Fruit fly (Drosophila melanogaster) whole organism, embryonic: ENCODE results near the gene CG12182.

Source experiments
- Adf1 ChIP-seq: fragments of 200-800 bp; sonication (Bioruptor generic); IDR thresholded peaks from 2 replicates; pipeline ENCODE4 v1.3.6; 2022; ENCODE audit warnings: missing biosample characterization, missing genetic modification characterization
- CG10147 ChIP-seq: fragments of 200-800 bp; sonication (Bioruptor generic); optimal IDR thresholded peaks from 2 replicates; lab custom pipeline; 2019; ENCODE audit warnings: missing biosample characterization, mild to moderate bottlenecking, missing genetic modification characterization, moderate library complexity
- CG10267 ChIP-seq: fragments of 200-800 bp; sonication (Bioruptor generic); optimal IDR thresholded peaks from 2 replicates; lab custom pipeline; 2018; ENCODE audit warnings: missing biosample characterization, mild to moderate bottlenecking, missing genetic modification characterization, moderate library complexity
- CG11560 ChIP-seq: fragments of 200-800 bp; sonication (Bioruptor generic); IDR thresholded peaks from 3 replicates; pipeline ENCODE4 v1.3.6; 2022; ENCODE audit warnings: missing biosample characterization, missing genetic modification characterization
- CG12155 ChIP-seq: fragments of 200-800 bp; sonication (Bioruptor generic); optimal IDR thresholded peaks from 3 replicates; lab custom pipeline; 2016; ENCODE audit warnings: missing biosample characterization, missing genetic modification characterization
- CG18262 ChIP-seq: fragments of 200-800 bp; optimal IDR thresholded peaks from 3 replicates; lab custom pipeline; 2019; ENCODE audit warnings: missing biosample characterization, mild to moderate bottlenecking, missing genetic modification characterization, moderate library complexity
- CG2129 ChIP-seq: fragments of 200-800 bp; sonication (Bioruptor generic); IDR thresholded peaks from 2 replicates; pipeline ENCODE4 v1.3.6; 2022; ENCODE audit warnings: missing biosample characterization, missing genetic modification characterization; ENCODE audit not compliant: partially characterized antibody
- CG2678 ChIP-seq: fragments of 200-800 bp; sonication (Bioruptor generic); optimal IDR thresholded peaks from 3 replicates; lab custom pipeline; 2019; ENCODE audit warnings: missing biosample characterization, mild to moderate bottlenecking, missing genetic modification characterization, moderate library complexity
- CG6272 ChIP-seq: fragments of 200-800 bp; sonication (Bioruptor generic); IDR thresholded peaks from 2 replicates; pipeline ENCODE4 v1.3.6; 2022; ENCODE audit warnings: missing biosample characterization, missing genetic modification characterization
- CG6765 ChIP-seq: fragments of 200-800 bp; sonication (Bioruptor generic); optimal IDR thresholded peaks from 3 replicates; lab custom pipeline; 2017; ENCODE audit warnings: missing biosample characterization, mild to moderate bottlenecking, missing genetic modification characterization
- CG7357 ChIP-seq: fragments of 200-800 bp; sonication (Bioruptor generic); IDR thresholded peaks from 3 replicates; pipeline ENCODE4 v1.3.6; 2022; ENCODE audit warnings: missing biosample characterization, missing genetic modification characterization
- CG7556 ChIP-seq: fragments of 200-800 bp; sonication (Bioruptor generic); optimal IDR thresholded peaks from 2 replicates; lab custom pipeline; 2017; ENCODE audit warnings: missing biosample characterization, mild to moderate bottlenecking, missing genetic modification characterization
- CG7745 ChIP-seq: fragments of 200-800 bp; sonication (Bioruptor generic); optimal IDR thresholded peaks from 2 replicates; lab custom pipeline; 2018; ENCODE audit warnings: missing biosample characterization, mild to moderate bottlenecking, missing genetic modification characterization, moderate library complexity
- CG8089 ChIP-seq: fragments of 200-800 bp; sonication (Bioruptor generic); optimal IDR thresholded peaks from 3 replicates; lab custom pipeline; 2016; ENCODE audit warnings: missing biosample characterization, missing genetic modification characterization
- Dad ChIP-seq: fragments of 200-800 bp; sonication (Bioruptor generic); optimal IDR thresholded peaks from 3 replicates; lab custom pipeline; 2016; ENCODE audit warnings: missing biosample characterization, missing genetic modification characterization
- Doc3 ChIP-seq: fragments of 200-800 bp; sonication (Bioruptor generic); IDR thresholded peaks from 3 replicates; pipeline ENCODE4 v1.3.6; 2022; ENCODE audit warnings: missing biosample characterization, missing genetic modification characterization; ENCODE audit not compliant: partially characterized antibody
- Fer2 ChIP-seq: fragments of 200-800 bp; sonication (Bioruptor generic); optimal IDR thresholded peaks from 2 replicates; lab custom pipeline; 2018; ENCODE audit warnings: missing biosample characterization, mild to moderate bottlenecking, missing genetic modification characterization, moderate library complexity
- HHEX ChIP-seq: fragments of 200-800 bp; sonication (Bioruptor generic); optimal IDR thresholded peaks from 3 replicates; lab custom pipeline; 2017; ENCODE audit warnings: missing biosample characterization, mild to moderate bottlenecking, missing genetic modification characterization, missing genetic modification reagents
- Hsf ChIP-seq: fragments of 200-800 bp; sonication (Bioruptor generic); optimal IDR thresholded peaks from 3 replicates; lab custom pipeline; 2016; ENCODE audit warnings: missing biosample characterization, missing genetic modification characterization
- Jarid2 ChIP-seq: fragments of 200-800 bp; sonication (Bioruptor generic); optimal IDR thresholded peaks from 3 replicates; lab custom pipeline; 2017; ENCODE audit warnings: mild to moderate bottlenecking, missing biosample characterization, missing genetic modification reagents, missing genetic modification characterization
- Lhr ChIP-seq: fragments of 200-800 bp; sonication (Bioruptor generic); optimal IDR thresholded peaks from 3 replicates; lab custom pipeline; 2017; ENCODE audit warnings: mild to moderate bottlenecking, missing biosample characterization, missing genetic modification reagents, missing genetic modification characterization
- MESR4 ChIP-seq: fragments of 200-800 bp; sonication (Bioruptor generic); optimal IDR thresholded peaks from 2 replicates; lab custom pipeline; 2018; ENCODE audit warnings: missing biosample characterization, mild to moderate bottlenecking, missing genetic modification characterization, moderate library complexity
- Ravus ChIP-seq: fragments of 200-800 bp; sonication (Bioruptor generic); IDR thresholded peaks from 2 replicates; pipeline ENCODE4 v1.3.6; 2022; ENCODE audit warnings: missing biosample characterization, missing genetic modification characterization
- Sin3A ChIP-seq: fragments of >200 bp; optimal IDR thresholded peaks from 2 replicates; lab custom pipeline; 2018
- Sox100B ChIP-seq: fragments of 200-800 bp; sonication (Bioruptor generic); optimal IDR thresholded peaks from 3 replicates; lab custom pipeline; 2018; ENCODE audit warnings: missing biosample characterization, mild to moderate bottlenecking, missing genetic modification characterization
- Stat92E ChIP-seq, 3 experiments: fragments of >200 bp in 2 of 3; fragments of 200-800 bp in 1 of 3; sonication (Bioruptor generic) in 1 of 3; optimal IDR thresholded peaks; 2 replicates each; lab custom pipeline; 2017 to 2019; ENCODE audit warnings: missing biosample characterization in 3 of 3, missing genetic modification characterization in 3 of 3, mild to moderate bottlenecking in 1 of 3, moderate library complexity in 1 of 3
- Xrp1 ChIP-seq: fragments of 200-800 bp; sonication (Bioruptor generic); IDR thresholded peaks from 2 replicates; pipeline ENCODE4 v1.3.6; 2022; ENCODE audit warnings: missing biosample characterization, missing genetic modification characterization
- al ChIP-seq: fragments of 200-800 bp; sonication (Bioruptor generic); IDR thresholded peaks from 2 replicates; pipeline ENCODE4 v1.3.6; 2022; ENCODE audit warnings: missing biosample characterization, missing genetic modification characterization
- amos ChIP-seq: fragments of 200-800 bp; sonication (Bioruptor generic); IDR thresholded peaks from 2 replicates; pipeline ENCODE4 v1.3.6; 2022; ENCODE audit warnings: missing biosample characterization, missing genetic modification characterization; ENCODE audit not compliant: partially characterized antibody
- bbx ChIP-seq: fragments of 200-800 bp; sonication (Bioruptor generic); IDR thresholded peaks from 2 replicates; pipeline ENCODE4 v1.3.6; 2022; ENCODE audit warnings: missing biosample characterization, missing genetic modification characterization; ENCODE audit not compliant: partially characterized antibody
- cas ChIP-seq: fragments of 200-800 bp; sonication (Bioruptor generic); IDR thresholded peaks from 2 replicates; pipeline ENCODE4 v1.3.6; 2022; ENCODE audit warnings: missing biosample characterization, missing genetic modification characterization
- disco-r ChIP-seq: fragments of 200-800 bp; sonication (Bioruptor generic); optimal IDR thresholded peaks from 2 replicates; lab custom pipeline; 2016; ENCODE audit warnings: missing biosample characterization, missing genetic modification characterization
- dm ChIP-seq: fragments of 200-800 bp; sonication (Bioruptor generic); optimal IDR thresholded peaks from 3 replicates; lab custom pipeline; 2016; ENCODE audit warnings: missing biosample characterization, missing genetic modification characterization
- fd102C ChIP-seq: fragments of 200-800 bp; sonication (Bioruptor generic); optimal IDR thresholded peaks from 2 replicates; lab custom pipeline; 2018; ENCODE audit warnings: missing biosample characterization, mild to moderate bottlenecking, missing genetic modification characterization, moderate library complexity
- gsb-n ChIP-seq: fragments of 200-800 bp; sonication (Bioruptor generic); optimal IDR thresholded peaks from 3 replicates; lab custom pipeline; 2018; ENCODE audit warnings: missing biosample characterization, mild to moderate bottlenecking, missing genetic modification characterization
- hth ChIP-seq: fragments of >200 bp; optimal IDR thresholded peaks from 2 replicates; lab custom pipeline; 2017; ENCODE audit warnings: inconsistent platforms
- insv ChIP-seq, 2 experiments: fragments of 200-800 bp; sonication (Bioruptor generic); optimal IDR thresholded peaks; 3 replicates each; lab custom pipeline; 2016 to 2018; ENCODE audit warnings: missing biosample characterization in 2 of 2, missing genetic modification characterization in 2 of 2
- knrl ChIP-seq: fragments of 200-800 bp; sonication (Bioruptor generic); IDR thresholded peaks from 3 replicates; pipeline ENCODE4 v1.3.6; 2022; ENCODE audit warnings: missing biosample characterization, missing genetic modification characterization; ENCODE audit not compliant: partially characterized antibody
- lab ChIP-seq: fragments of 200-800 bp; sonication (Bioruptor generic); optimal IDR thresholded peaks from 3 replicates; lab custom pipeline; 2017; ENCODE audit warnings: missing biosample characterization, missing genetic modification characterization, mild to moderate bottlenecking, moderate library complexity, missing genetic modification reagents
- nom ChIP-seq: fragments of 200-800 bp; sonication (Bioruptor generic); optimal IDR thresholded peaks from 2 replicates; lab custom pipeline; 2017; ENCODE audit warnings: missing biosample characterization, missing genetic modification characterization, mild to moderate bottlenecking, moderate library complexity, missing genetic modification reagents
- org-1 ChIP-seq: fragments of 200-800 bp; sonication (Bioruptor generic); optimal IDR thresholded peaks from 2 replicates; lab custom pipeline; 2017; ENCODE audit warnings: missing biosample characterization, missing genetic modification characterization
- sima ChIP-seq: fragments of 200-800 bp; sonication (Bioruptor generic); optimal IDR thresholded peaks from 2 replicates; lab custom pipeline; 2016; ENCODE audit warnings: missing biosample characterization, missing genetic modification characterization
- tgo ChIP-seq: fragments of 200-800 bp; sonication (Bioruptor generic); IDR thresholded peaks from 3 replicates; pipeline ENCODE4 v1.3.6; 2022; ENCODE audit warnings: missing biosample characterization, missing genetic modification characterization
- tin ChIP-seq: fragments of 200-800 bp; sonication (Bioruptor generic); optimal IDR thresholded peaks from 3 replicates; lab custom pipeline; 2016; ENCODE audit warnings: missing biosample characterization, missing genetic modification characterization
- trh ChIP-seq: fragments of 200-800 bp; sonication (Bioruptor generic); optimal IDR thresholded peaks from 2 replicates; lab custom pipeline; 2016; ENCODE audit warnings: missing biosample characterization, missing genetic modification characterization
- unc-4 ChIP-seq: fragments of 200-800 bp; sonication (Bioruptor generic); IDR thresholded peaks from 2 replicates; pipeline ENCODE4 v1.3.6; 2022; ENCODE audit warnings: missing biosample characterization, missing genetic modification characterization; ENCODE audit not compliant: partially characterized antibody
- vnd ChIP-seq: fragments of 200-800 bp; sonication (Bioruptor generic); IDR thresholded peaks from 3 replicates; pipeline ENCODE4 v1.3.6; 2022; ENCODE audit warnings: missing biosample characterization, missing genetic modification characterization; ENCODE audit not compliant: partially characterized antibody
- wdn ChIP-seq: fragments of 200-800 bp; sonication (Bioruptor generic); IDR thresholded peaks from 2 replicates; pipeline ENCODE4 v1.3.6; 2022; ENCODE audit warnings: missing biosample characterization, missing genetic modification characterization

Gene CG12182

DNA sequence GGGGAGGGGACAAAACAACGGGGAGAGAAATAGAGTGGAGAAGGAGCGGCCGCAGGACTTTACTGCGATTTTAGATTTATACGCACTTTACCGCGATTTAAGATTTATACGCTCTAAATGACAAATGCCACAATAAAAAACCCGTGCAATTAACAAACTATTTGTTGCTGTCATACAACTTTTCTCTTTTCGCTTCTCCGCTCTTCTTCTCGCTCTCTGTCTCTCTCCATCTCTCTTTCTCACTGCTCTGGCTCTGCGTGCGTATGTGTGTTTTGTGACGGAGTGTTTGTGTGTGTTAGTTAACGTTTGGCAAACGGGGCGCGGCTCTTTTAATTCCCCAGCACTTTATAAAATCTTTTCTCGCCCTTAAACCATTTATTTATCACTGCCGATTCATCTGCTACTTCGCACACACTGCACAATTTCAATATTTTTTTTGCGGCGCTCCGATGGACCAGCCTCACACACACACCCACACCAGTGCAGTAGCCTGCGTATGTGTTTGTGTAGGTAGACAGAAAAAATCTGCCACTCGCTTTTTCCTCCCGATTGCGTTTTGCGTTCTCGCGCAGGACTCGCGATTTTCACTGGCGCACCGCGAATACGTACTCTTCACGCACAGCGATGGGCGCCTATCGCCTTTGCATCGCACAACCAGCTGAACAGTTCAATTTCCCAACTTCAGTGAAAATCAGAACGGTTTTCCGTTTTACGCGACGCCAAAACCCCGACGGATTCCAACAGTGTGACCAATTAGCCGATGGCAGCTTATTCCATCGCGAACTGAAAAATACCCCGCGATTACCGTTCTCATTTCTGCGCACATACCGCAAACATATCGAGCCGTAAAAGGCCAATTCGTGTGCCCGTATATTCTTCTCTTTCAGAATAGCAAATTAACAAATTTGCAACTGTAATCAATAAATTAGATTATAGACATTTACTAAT lies 13.3 kb downstream of the CG12182 start, which contains the start of gene msn (continued):
- TF ChIP-seq CG7556 (GFP tag; lab: Kevin White, UChicago) (no peak), CG11560 (tag; lab: Robert Waterston, UW) (0 out of 3 replicates have a peak, but pooled peaks have one; percentile 45), insv (GFP tag; optimal IDR thresholded peaks at IDR 0.05; lab: Kevin White, UChicago) (peak in 1 of 2 experiments; percentile 90), CG8089 (GFP tag; lab: Kevin White, UChicago) (no peak), Ravus (GFP tag; lab: Robert Waterston, UW) (no peak), gsb-n (tag; lab: Kevin White, UChicago) (peak; percentile 20), cas (GFP tag; lab: Robert Waterston, UW) (peak; percentile 23; the same call in 1 of the 2 replicates), Adf1 (peak; percentile 66), CG7745 (tag; lab: Kevin White, UChicago) (no peak), CG18262 (no peak), Sin3A (lab: Kevin White, UChicago) (peak; percentile 39), Doc3 (no peak), knrl (GFP tag; lab: Robert Waterston, UW) (peak; percentile 36; the same call in 2 of the 3 replicates), Sox100B (GFP tag; lab: Kevin White, UChicago) (no peak), HHEX (GFP tag; lab: Kevin White, UChicago) (peak; percentile 4), CG10267 (tag; lab: Kevin White, UChicago) (peak; percentile 4), al (GFP tag; lab: Robert Waterston, UW) (no peak), MESR4 (GFP tag; lab: Kevin White, UChicago) (peak; percentile 92), amos (GFP tag; lab: Robert Waterston, UW) (peak; percentile 60), CG6272 (peak; percentile 21; the same call in 1 of the 2 replicates), unc-4 (GFP tag; lab: Robert Waterston, UW) (peak; percentile 42; the same call in 1 of the 2 replicates), org-1 (GFP tag; lab: Kevin White, UChicago) (no peak), fd102C (GFP tag; lab: Kevin White, UChicago) (no peak), bbx (peak; percentile 67), CG2678 (peak; percentile 5), Jarid2 (GFP tag; lab: Kevin White, UChicago) (peak; percentile 94), disco-r (GFP tag; lab: Kevin White, UChicago) (no peak), wdn (GFP tag; lab: Robert Waterston, UW) (no peak), tgo (no peak), nom (GFP tag; lab: Kevin White, UChicago) (peak; percentile 82), trh (GFP tag; lab: Kevin White, UChicago) (no peak), Stat92E (GFP tag; optimal IDR thresholded peaks at IDR 0.05; lab: Kevin White, UChicago) (peak in 1 of 3 experiments; percentile 77), Lhr (GFP tag; lab: Kevin White, UChicago) (peak; percentile 38), Fer2 (tag; lab: Kevin White, UChicago) (no peak), Hsf (GFP tag; lab: Kevin White, UChicago) (no peak), CG12155 (no peak), CG6765 (GFP tag; lab: Kevin White, UChicago) (no peak), lab (GFP tag; lab: Kevin White, UChicago) (peak; percentile 51), vnd (GFP tag; lab: Robert Waterston, UW) (no peak), Xrp1 (no peak), CG7357 (GFP tag; lab: Robert Waterston, UW) (no peak), tin (no peak), dm (GFP tag; lab: Kevin White, UChicago) (peak; percentile 34), hth (lab: Kevin White, UChicago) (no peak), Dad (GFP tag; lab: Kevin White, UChicago) (peak; percentile 10), CG10147 (GFP tag; lab: Kevin White, UChicago) (no peak), sima (GFP tag; lab: Kevin White, UChicago) (no peak), CG2129 (GFP tag; lab: Robert Waterston, UW) (no peak)
